Worm (Caenorhabditis elegans) whole organism, L3 larva: ENCODE data around the gene tsp-9.

Source experiments
- R02D3.7 ChIP-seq: fragments of 150-350 bp; optimal IDR thresholded peaks from 2 replicates; lab custom pipeline; 2014; ENCODE audit warnings: missing biosample characterization, missing genetic modification characterization
- ztf-4 ChIP-seq: fragments of 150-350 bp; optimal IDR thresholded peaks from 2 replicates; lab custom pipeline; 2014; ENCODE audit warnings: missing biosample characterization, missing genetic modification characterization

DNA sequence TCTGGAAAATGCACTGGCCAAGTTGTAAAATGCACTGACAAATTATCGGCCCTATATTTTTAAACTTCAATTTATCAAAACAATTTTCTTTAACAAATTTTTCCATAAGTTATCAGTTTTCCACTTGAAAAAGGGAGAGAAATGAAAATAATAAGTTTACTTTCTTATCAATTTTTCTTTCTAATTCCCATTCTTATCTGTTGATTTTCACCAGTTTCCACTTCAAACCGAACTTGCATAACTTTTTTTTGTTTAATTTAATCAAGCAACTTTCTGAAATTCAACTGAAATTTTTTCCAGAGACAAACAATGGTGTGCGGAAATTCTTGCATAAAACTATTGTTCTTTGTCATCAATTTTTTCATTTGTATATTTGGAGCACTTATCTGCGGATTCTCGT is at the start of gene tsp-9:
- TF ChIP-seq R02D3.7 (tag; lab: Kevin White, UChicago) (no peak), ztf-4 (no peak)
